Worm (Caenorhabditis elegans): ENCODE data around the gene C28A5.6.

- TF ChIP-seq blmp-1 (tag; optimal IDR thresholded peaks at IDR 0.05) (no peak), pha-4 (tag; optimal IDR thresholded peaks at IDR 0.05) (no peak), nhr-237 (tag; optimal IDR thresholded peaks at IDR 0.05) (no peak), ceh-83 (GFP tag; optimal IDR thresholded peaks at IDR 0.05) (no peak), mab-5 (tag; optimal IDR thresholded peaks at IDR 0.05) (no peak), cnd-1 (tag; optimal IDR thresholded peaks at IDR 0.05) (no peak), ces-1 (GFP tag; optimal IDR thresholded peaks at IDR 0.05) (no peak), ztf-11 (tag; optimal IDR thresholded peaks at IDR 0.05) (no peak), lin-13 (tag; optimal IDR thresholded peaks at IDR 0.05) (no peak), mep-1 (tag; optimal IDR thresholded peaks at IDR 0.05) (no peak), drap-1 (GFP tag; optimal IDR thresholded peaks at IDR 0.05) (no peak), unc-62 (GFP tag; optimal IDR thresholded peaks at IDR 0.05) (no peak)
Observed at ce11 chrIII:4413099-4413498, 16.2 kb downstream of the C28A5.6 start, which contains the start of gene mpc-1.

Data from whole organism, mixed stage, embryonic.